Fruit fly (Drosophila melanogaster): ENCODE data around the gene CG8360.

dm6 chr2L:8203748-8204147, 9.0 kb upstream of the CG8360 start:
- no peak for TF ChIP-seq CTCF (optimal IDR thresholded peaks at IDR 0.05)
- no peak for TF ChIP-seq CG8478 (optimal IDR thresholded peaks at IDR 0.05)

Measured in S2 (cell line).